Fruit fly (Drosophila melanogaster): ENCODE measurements around the gene CG43731.

CG43731 gene

dm6 chr2L:19134814-19135523 lies 33.1 kb downstream of the CG43731 start, which contains the start of gene Polr1D:
Polr1D (minus strand) TSS chr2L:19135233.
- peak; percentile 26 for TF ChIP-seq CG11902 (GFP tag; optimal IDR thresholded peaks at IDR 0.05)
- TF ChIP-seq CG11762 (GFP tag; optimal IDR thresholded peaks at IDR 0.05; ENCODE audit: insufficient read depth), result no peak
- TF ChIP-seq Eip93F (GFP tag; optimal IDR thresholded peaks at IDR 0.05), result no peak
- peak; percentile 39 for TF ChIP-seq CG34406 (GFP tag; optimal IDR thresholded peaks at IDR 0.05)
- TF ChIP-seq spab (GFP tag; optimal IDR thresholded peaks at IDR 0.05), result peak; percentile 26
- 0 out of 3 replicates have a peak, but pooled peaks have one; percentile 30 for TF ChIP-seq CG8119 (GFP tag; IDR thresholded peaks at IDR 0.05)
- peak; percentile 20 for TF ChIP-seq fd59A (GFP tag; optimal IDR thresholded peaks at IDR 0.05)
- TF ChIP-seq CG32006 (GFP tag; optimal IDR thresholded peaks at IDR 0.05), result peak; percentile 38
- TF ChIP-seq CG6276 (GFP tag; optimal IDR thresholded peaks at IDR 0.05), result no peak
- TF ChIP-seq Smox (GFP tag; optimal IDR thresholded peaks at IDR 0.05), result peak; percentile 48
- TF ChIP-seq lz (GFP tag; optimal IDR thresholded peaks at IDR 0.05), result peak; percentile 2
- TF ChIP-seq Sox14 (GFP tag; optimal IDR thresholded peaks at IDR 0.05), result peak; percentile 10
- TF ChIP-seq cyc (GFP tag; optimal IDR thresholded peaks at IDR 0.05), result peak; percentile 33
- peak in 1 of 2 experiments; percentile 26 for TF ChIP-seq salr (GFP tag; optimal IDR thresholded peaks at IDR 0.05)
- peak; percentile 51 for TF ChIP-seq CG3919 (GFP tag; optimal IDR thresholded peaks at IDR 0.05)
- TF ChIP-seq CG6854 (GFP tag; optimal IDR thresholded peaks at IDR 0.05), result peak; percentile 47
- peak; percentile 14 for TF ChIP-seq Eip75B (GFP tag; optimal IDR thresholded peaks at IDR 0.05)
- peak; percentile 55 for TF ChIP-seq CG10631 (GFP tag; optimal IDR thresholded peaks at IDR 0.05)
- no peak for TF ChIP-seq Gug (GFP tag; IDR thresholded peaks at IDR 0.05)
- TF ChIP-seq Ets96B (tag; optimal IDR thresholded peaks at IDR 0.05), result peak; percentile 54
- TF ChIP-seq eg (GFP tag; IDR thresholded peaks at IDR 0.05), result peak; percentile 11; the same call in 1 of the 3 replicates
- peak; percentile 26 to 71 for TF ChIP-seq ss (GFP tag; optimal IDR thresholded peaks at IDR 0.05)
- TF ChIP-seq Hr4 (GFP tag; optimal IDR thresholded peaks at IDR 0.05), result peak; percentile 35
- TF ChIP-seq Blimp-1 (GFP tag; optimal IDR thresholded peaks at IDR 0.05), result peak; percentile 28
- peak; percentile 39 for TF ChIP-seq esn (GFP tag; optimal IDR thresholded peaks at IDR 0.05)
- peak; percentile 41; the same call in 1 of the 3 replicates for TF ChIP-seq CG6163 (GFP tag; IDR thresholded peaks at IDR 0.05)
- peak; percentile 49 for TF ChIP-seq OdsH (GFP tag; optimal IDR thresholded peaks at IDR 0.05)
- TF ChIP-seq CG10669 (GFP tag; optimal IDR thresholded peaks at IDR 0.05), result no peak
- no peak for TF ChIP-seq CG8319 (GFP tag; optimal IDR thresholded peaks at IDR 0.05)
- TF ChIP-seq Lpt (GFP tag; optimal IDR thresholded peaks at IDR 0.05), result peak; percentile 50
- peak; percentile 84 for TF ChIP-seq svp (GFP tag)
- TF ChIP-seq Hr38 (GFP tag; optimal IDR thresholded peaks at IDR 0.05), result no peak
- TF ChIP-seq Sox15 (GFP tag; optimal IDR thresholded peaks at IDR 0.05), result peak; percentile 9
- TF ChIP-seq CG11294 (GFP tag; IDR thresholded peaks at IDR 0.05), result no peak
- TF ChIP-seq Met (GFP tag; optimal IDR thresholded peaks at IDR 0.05), result peak; percentile 43
- TF ChIP-seq CG4318 (GFP tag; optimal IDR thresholded peaks at IDR 0.05), result no peak
- TF ChIP-seq achi (GFP tag; optimal IDR thresholded peaks at IDR 0.05), result peak; percentile 60
- no peak for TF ChIP-seq Ets21C (GFP tag; optimal IDR thresholded peaks at IDR 0.05)
- peak; percentile 95 for TF ChIP-seq vri (GFP tag; optimal IDR thresholded peaks at IDR 0.05)
- no peak for TF ChIP-seq Hr39 (GFP tag; optimal IDR thresholded peaks at IDR 0.05)
- TF ChIP-seq dsx (GFP tag; optimal IDR thresholded peaks at IDR 0.05; ENCODE audit: poor library complexity, severe bottlenecking), result peak; percentile 48
- peak; percentile 26 for TF ChIP-seq CG6808 (GFP tag; optimal IDR thresholded peaks at IDR 0.05)
- no peak for TF ChIP-seq pdm3 (GFP tag; optimal IDR thresholded peaks at IDR 0.05)
- TF ChIP-seq CG6792 (GFP tag; optimal IDR thresholded peaks at IDR 0.05), result peak; percentile 14
- TF ChIP-seq CG1621 (tag; optimal IDR thresholded peaks at IDR 0.05), result peak; percentile 34
- TF ChIP-seq topi (GFP tag; optimal IDR thresholded peaks at IDR 0.05), result peak; percentile 48
